Worm (Caenorhabditis elegans) whole organism, L3 larva: ENCODE data around the gene F38H4.6.

Experiments used
- egl-5 ChIP-seq: fragments of 150-350 bp; optimal IDR thresholded peaks from 2 replicates; lab custom pipeline; 2017; ENCODE audit warnings: missing biosample characterization, missing genetic modification reagents, missing genetic modification characterization, inconsistent platforms
- nhr-77 ChIP-seq: fragments of 150-350 bp; optimal IDR thresholded peaks from 2 replicates; lab custom pipeline; 2014; ENCODE audit warnings: missing biosample characterization, missing genetic modification characterization
- pqm-1 ChIP-seq: fragments of 150-350 bp; optimal IDR thresholded peaks from 2 replicates; lab custom pipeline; 2017; ENCODE audit warnings: missing biosample characterization, missing genetic modification characterization, inconsistent platforms

Gene F38H4.6

ce11 chrIV:11799240-11799639, 48.4 kb downstream of the F38H4.6 start:
- TF ChIP-seq nhr-77 (tag; lab: Kevin White, UChicago): no peak
- TF ChIP-seq egl-5 (tag; lab: Kevin White, UChicago): peak; percentile 69
- TF ChIP-seq pqm-1: no peak
